Fruit fly (Drosophila melanogaster): ENCODE data around the gene CG6923.
A peak's percentile ranks its signal among the peaks of the same experiment; 100 is the strongest.

CG6923 gene

dm6 chr3R:11749297-11750293 lies at the start of gene CG6923:
CG6923 (minus strand) TSS chr3R:11750029.
- TF ChIP-seq noc (tag; optimal IDR thresholded peaks at IDR 0.05), result no peak

dm6 chr3R:11796780-11797179 lies 47.0 kb upstream of the CG6923 start, which contains the start of gene Sbf:
Sbf (minus strand) TSS chr3R:11796948.
- no peak for TF ChIP-seq noc (tag; optimal IDR thresholded peaks at IDR 0.05)

dm6 chr3R:11786695-11787226 lies 36.9 kb upstream of the CG6923 start, which contains the start of the genes prd1 and HisCl1:
prd1 (minus strand) TSS chr3R:11787014.
HisCl1 (plus strand) TSS chr3R:11787176.
- no peak for TF ChIP-seq noc (tag; optimal IDR thresholded peaks at IDR 0.05)

dm6 chr3R:11780181-11780688 lies 30.4 kb upstream of the CG6923 start:
- TF ChIP-seq noc (tag; optimal IDR thresholded peaks at IDR 0.05), result no peak

- TF ChIP-seq noc (tag; optimal IDR thresholded peaks at IDR 0.05), result no peak
Observed at dm6 chr3R:11779357-11780018, 29.7 kb upstream of the CG6923 start.

DNA sequence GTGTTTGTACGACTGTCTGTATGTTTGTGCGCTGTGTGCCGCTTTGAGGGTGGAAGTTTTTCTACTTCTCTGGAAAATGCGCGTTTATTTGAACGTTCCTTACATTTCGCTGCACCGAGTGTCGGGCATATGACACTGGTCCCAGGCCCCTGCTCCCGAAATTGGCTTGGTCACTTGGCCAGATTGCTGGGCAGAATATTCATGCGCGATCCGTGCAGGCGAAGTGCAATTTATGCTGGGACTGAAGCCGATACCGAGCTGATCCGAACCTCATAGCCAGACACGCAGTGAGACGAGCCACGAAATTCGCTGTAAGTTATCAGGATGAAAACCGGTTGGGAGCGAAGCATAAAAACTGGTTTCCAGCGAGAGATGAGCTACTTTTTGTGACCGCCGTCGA lies 29.1 kb upstream of the CG6923 start:
- TF ChIP-seq noc (tag; optimal IDR thresholded peaks at IDR 0.05), result no peak

DNA sequence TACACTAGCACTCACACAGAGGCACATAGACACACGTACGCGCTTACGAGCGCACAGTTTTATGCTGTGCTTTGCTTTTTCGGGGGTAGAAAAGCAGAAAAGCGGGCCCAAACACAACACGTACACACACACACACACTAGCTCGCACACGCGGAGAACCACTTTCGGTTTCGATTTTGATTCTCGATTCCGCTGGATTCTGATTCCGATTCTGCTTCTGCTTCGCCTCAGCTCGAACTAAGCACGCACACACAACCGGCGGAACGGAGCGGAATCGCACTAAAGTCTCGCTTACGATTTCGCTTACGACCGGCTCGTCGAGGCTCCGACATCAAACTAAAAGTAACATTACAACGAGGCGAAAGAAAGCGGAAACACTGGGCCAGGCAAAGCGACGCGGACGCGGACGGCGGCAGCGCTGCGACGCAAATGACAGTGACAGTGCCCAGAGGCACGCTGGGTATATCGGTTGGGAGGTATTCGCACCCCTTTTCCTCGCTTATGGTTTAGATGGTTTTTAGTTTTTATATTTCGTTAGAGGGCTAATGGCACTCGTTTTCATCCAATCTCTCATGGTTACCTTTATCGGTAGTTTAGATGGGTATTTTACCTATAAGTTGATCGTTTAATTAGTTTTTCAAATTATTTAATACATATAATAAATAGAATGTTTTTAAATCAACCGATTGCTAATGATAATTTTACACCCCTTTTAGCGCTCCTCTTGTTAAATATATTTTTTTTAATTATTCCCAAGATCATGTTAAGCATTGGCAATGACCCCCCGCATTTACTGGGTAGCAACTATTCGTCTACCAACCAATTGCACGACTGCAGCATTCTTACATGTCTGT lies 28.4 kb upstream of the CG6923 start:
- TF ChIP-seq noc (tag; optimal IDR thresholded peaks at IDR 0.05), result no peak

DNA sequence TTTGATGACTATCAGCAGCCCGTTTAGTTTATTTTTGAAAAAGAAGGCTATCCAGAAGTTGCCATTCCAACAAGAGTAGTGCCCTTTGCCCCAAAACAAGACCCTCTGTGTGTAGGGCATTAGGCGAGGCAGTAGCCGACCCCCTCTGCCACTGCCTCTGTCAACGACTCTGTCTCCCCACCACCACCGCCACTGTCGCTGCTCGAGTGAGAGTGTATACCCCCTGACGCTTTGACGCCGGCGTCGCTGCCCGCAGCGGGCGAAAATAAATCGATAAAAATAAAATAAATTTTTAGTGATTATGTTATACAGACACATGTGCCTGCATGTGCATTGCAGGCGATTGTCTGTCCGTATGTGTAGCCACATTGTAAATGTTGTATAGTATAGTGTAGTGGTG lies 27.2 kb upstream of the CG6923 start:
- TF ChIP-seq noc (tag; optimal IDR thresholded peaks at IDR 0.05), result no peak

DNA sequence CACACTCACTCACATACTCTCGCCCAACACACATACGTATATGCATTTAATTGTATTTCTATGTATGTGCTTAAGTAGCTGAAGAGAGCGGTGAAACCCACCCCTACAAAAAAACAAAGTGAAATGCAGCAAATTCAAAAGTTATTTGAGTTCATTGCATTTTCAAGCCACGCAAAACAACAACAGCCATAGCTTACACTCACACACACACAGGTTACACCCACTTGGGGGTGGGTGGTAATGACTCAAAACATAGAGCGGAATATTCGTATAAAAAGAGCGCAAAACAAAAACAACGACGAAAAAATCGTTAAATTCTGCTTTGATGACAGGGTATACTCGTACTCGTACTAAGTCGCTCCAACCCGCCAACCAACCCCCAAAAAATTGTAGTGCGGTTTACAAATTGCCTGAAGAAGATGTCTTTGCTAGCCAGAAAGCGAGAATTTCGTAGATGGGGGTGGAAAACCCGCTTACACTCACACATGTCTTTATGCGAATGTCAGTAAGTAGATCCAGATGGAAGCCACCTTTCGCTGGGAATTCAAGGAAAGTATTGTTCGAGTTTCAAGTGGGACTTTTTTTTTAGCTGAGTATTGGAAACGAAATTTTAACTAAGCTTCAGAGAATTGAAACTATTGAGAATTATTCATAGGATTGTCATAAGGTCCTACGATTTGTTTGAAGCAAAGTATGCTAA lies 26.4 kb upstream of the CG6923 start:
- TF ChIP-seq noc (tag; optimal IDR thresholded peaks at IDR 0.05), result no peak

- TF ChIP-seq noc (tag; optimal IDR thresholded peaks at IDR 0.05), result no peak
Observed at dm6 chr3R:11775207-11775606, 25.4 kb upstream of the CG6923 start.

DNA sequence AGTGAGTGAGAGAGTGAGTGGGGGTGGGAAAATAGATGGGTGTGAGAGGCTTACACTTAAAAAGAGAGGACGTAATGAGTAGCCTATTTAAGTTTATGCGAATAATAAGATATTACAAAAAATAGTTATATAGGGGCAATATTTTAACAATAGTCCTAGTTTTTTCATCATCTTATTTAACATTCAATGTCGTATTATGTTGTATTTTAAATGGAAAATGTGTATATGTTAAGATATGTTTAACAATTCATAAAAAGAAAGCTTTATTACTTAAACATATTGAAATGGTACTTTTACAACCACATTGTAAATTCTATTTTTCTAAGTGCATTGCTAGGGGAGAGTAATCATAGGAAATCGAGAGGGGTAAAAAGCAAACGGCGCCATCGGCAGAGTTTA lies 24.2 kb upstream of the CG6923 start:
- peak; percentile 7 for TF ChIP-seq noc (tag; optimal IDR thresholded peaks at IDR 0.05)

DNA sequence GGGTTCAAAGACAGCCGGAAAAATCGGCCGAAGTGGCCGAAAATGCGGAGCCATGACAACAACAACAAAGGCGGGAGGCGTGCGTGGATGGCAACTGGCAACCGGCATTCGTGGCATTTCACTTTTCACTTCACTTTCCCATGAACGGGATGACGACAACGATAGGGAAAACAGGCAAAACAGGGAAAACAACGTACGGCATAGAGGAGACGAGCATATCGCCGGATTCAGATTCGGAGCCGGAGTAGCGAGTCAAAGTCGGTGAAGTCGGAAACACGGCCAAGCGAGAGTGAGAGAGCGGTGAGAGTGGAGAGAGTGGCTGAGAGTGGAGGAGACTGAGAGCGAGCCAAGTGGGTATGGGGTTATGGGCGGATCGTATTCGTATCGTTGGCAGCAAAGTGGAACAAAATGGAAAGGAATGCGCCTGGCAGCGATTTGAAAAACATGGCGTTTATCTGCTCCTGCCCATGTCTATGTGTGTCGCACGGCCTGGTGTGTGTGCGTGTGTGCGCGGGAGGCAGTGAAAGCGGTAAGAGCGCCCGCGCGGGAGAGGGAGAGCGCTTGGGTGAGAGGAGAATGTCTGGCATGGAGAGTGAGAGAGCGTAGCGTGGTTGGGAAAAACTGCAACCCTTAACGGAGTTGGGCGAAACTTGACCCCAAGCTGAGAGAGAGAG lies 23.6 kb upstream of the CG6923 start:
- no peak for TF ChIP-seq noc (tag; optimal IDR thresholded peaks at IDR 0.05)

dm6 chr3R:11772181-11772827 lies 22.5 kb upstream of the CG6923 start:
- no peak for TF ChIP-seq noc (tag; optimal IDR thresholded peaks at IDR 0.05)

- no peak for TF ChIP-seq noc (tag; optimal IDR thresholded peaks at IDR 0.05)
Observed at dm6 chr3R:11771492-11771891, 21.7 kb upstream of the CG6923 start.

Measured in whole organism, larva.